Fruit fly (Drosophila melanogaster): ENCODE results near the gene CG15731.
A peak's percentile ranks its signal among the peaks of the same experiment; 100 is the strongest.

The CG15731 gene

DNA sequence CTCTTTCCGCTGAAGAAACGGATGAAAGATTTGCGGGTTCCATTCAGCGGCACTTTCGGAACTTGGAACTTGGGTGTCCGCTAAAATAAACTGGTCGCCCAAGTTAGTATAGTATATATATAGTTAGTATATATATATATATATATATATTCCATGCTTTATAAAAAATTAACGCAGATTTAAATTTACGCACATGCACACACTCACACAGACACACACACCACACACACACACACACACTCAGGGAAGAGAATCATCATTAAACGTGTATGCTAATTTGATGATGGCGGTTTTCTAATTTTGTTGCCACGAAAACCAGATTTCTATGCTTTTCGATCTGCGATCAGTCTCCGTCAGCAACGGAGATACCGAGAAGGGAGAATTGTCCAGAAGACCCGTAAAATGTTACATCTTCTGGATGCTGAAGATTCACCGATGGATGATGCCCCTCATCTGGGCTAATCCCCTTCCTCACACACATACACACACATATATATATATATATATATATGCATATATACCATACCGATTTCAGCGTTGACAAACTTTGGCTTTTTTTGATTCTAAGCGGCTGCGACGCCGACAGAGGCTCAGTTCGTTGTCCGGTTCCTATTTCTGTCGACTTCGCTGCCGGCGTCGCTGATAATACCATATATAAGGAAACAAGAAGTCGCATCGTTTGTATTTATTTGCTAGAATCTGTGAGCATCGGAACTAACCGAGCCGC lies 28.9 kb upstream of the CG15731 start, which contains the start of gene Cpr11A:
Gene Cpr11A, plus strand, starts transcription at position 677 of the 727 bp plus-strand sequence.
- TF ChIP-seq CG33017 (tag; optimal IDR thresholded peaks at IDR 0.05) (no peak), CG1620 (GFP tag; optimal IDR thresholded peaks at IDR 0.05) (no peak), ovo (GFP tag; optimal IDR thresholded peaks at IDR 0.05) (no peak), tj (GFP tag; optimal IDR thresholded peaks at IDR 0.05) (no peak), kay (GFP tag; ENCODE audit: borderline replicate concordance) (no peak), Mnt (GFP tag; optimal IDR thresholded peaks at IDR 0.05) (no peak), pad (GFP tag; optimal IDR thresholded peaks at IDR 0.05) (no peak), CG7045 (GFP tag; optimal IDR thresholded peaks at IDR 0.05) (no peak), Hr96 (GFP tag; optimal IDR thresholded peaks at IDR 0.05) (no peak), CG5204 (GFP tag; optimal IDR thresholded peaks at IDR 0.05) (no peak)

DNA sequence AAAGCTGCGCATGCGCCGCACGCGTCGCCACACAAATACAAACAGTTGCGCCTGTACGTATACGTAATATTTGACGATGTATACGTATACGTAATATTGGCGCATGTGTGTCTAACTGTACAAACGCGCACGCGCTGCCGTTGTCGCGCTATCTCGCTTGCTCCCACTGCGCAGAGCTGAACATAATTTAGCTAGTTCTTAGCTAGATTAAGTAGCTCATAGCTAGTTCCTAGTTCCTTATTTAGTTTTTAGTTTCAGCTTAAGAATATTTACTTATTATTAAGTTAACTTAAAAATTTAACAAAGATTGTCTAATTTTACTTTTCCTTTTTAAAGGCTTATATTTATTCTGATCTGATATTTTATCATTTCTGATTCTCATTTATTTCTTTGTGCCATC lies 22.7 kb upstream of the CG15731 start:
- TF ChIP-seq CG14711 (tag; optimal IDR thresholded peaks at IDR 0.05) = no peak
- no peak for TF ChIP-seq toe (GFP tag; optimal IDR thresholded peaks at IDR 0.05)
- TF ChIP-seq cnc (optimal IDR thresholded peaks at IDR 0.05) = no peak
- TF ChIP-seq CG7101 (tag; optimal IDR thresholded peaks at IDR 0.05) = no peak
- no peak for TF ChIP-seq CG12768 (GFP tag; optimal IDR thresholded peaks at IDR 0.05)

DNA sequence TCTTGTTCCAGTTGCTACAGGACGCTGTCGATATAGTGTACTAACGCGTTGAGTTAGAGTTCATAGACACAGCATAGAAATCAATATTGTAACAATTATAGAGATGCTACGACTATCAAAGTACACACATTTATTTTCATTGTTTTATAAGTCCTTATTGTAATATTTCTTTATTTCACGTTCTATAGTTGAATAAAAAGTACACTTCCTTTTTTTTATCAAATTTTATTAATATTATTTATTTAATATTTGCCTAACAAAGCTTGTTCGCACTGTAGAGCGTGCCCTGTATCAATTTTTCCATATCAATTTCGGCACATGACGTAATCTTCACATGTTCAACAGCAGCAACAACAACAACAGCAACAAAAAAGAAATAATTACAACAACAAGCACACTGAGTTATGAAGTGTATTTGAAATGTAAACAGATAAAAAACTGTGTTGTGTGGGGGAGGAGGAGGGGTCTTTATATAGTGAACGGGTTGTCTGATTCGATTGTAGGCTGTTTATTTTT lies 16.4 kb upstream of the CG15731 start:
- TF ChIP-seq pad (GFP tag; optimal IDR thresholded peaks at IDR 0.05) (no peak), kay (GFP tag; ENCODE audit: borderline replicate concordance) (no peak), CG7101 (tag; optimal IDR thresholded peaks at IDR 0.05) (peak; percentile 60), ovo (GFP tag; optimal IDR thresholded peaks at IDR 0.05) (peak; percentile 4), CG5204 (GFP tag; optimal IDR thresholded peaks at IDR 0.05) (no peak), CG1620 (GFP tag; optimal IDR thresholded peaks at IDR 0.05) (no peak), Clk (GFP tag; optimal IDR thresholded peaks at IDR 0.05) (no peak), cic (GFP tag; optimal IDR thresholded peaks at IDR 0.05) (peak; percentile 10), CG12768 (GFP tag; optimal IDR thresholded peaks at IDR 0.05) (no peak), tj (GFP tag; optimal IDR thresholded peaks at IDR 0.05) (peak; percentile 17), CG11617 (GFP tag; optimal IDR thresholded peaks at IDR 0.05) (peak; percentile 33), toe (GFP tag; optimal IDR thresholded peaks at IDR 0.05) (no peak), CG33017 (tag; optimal IDR thresholded peaks at IDR 0.05) (peak; percentile 16), CG7045 (GFP tag; optimal IDR thresholded peaks at IDR 0.05) (peak; percentile 12), CG14711 (tag; optimal IDR thresholded peaks at IDR 0.05) (peak; percentile 49), cnc (optimal IDR thresholded peaks at IDR 0.05) (no peak), Hr96 (GFP tag; optimal IDR thresholded peaks at IDR 0.05) (no peak), Crg-1 (GFP tag; optimal IDR thresholded peaks at IDR 0.05) (no peak), Mnt (GFP tag; optimal IDR thresholded peaks at IDR 0.05) (peak; percentile 34), bab1 (GFP tag; optimal IDR thresholded peaks at IDR 0.05) (no peak)

DNA sequence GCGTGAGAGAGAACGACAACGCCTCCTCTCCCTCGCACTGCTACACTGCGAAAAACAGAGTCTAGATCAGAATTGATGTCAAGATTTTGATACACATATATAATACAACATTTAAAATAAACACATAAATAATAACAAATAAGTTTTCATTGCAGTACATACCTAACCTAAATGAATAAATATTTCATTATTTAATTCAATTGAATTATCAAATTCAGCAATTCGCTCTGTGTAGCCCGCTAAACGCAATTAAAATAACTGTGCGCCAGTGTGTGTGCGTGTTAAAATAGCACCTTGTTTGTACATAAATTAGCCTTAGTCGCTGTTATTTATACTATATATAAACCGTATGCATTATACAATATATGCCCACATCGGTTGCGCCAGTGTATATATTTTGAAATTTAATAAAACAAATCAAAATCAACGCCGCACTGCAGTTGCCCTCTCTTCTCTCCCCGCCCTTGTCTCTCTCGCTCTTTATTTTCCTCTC lies 14.7 kb upstream of the CG15731 start:
- peak; percentile 95 for TF ChIP-seq CG14711 (tag; optimal IDR thresholded peaks at IDR 0.05)
- no peak for TF ChIP-seq cnc (optimal IDR thresholded peaks at IDR 0.05)
- peak; percentile 96 for TF ChIP-seq CG33017 (tag; optimal IDR thresholded peaks at IDR 0.05)
- TF ChIP-seq cic (GFP tag; optimal IDR thresholded peaks at IDR 0.05) = peak; percentile 78
- peak; percentile 87 for TF ChIP-seq tj (GFP tag; optimal IDR thresholded peaks at IDR 0.05)
- peak; percentile 90 for TF ChIP-seq CG1620 (GFP tag; optimal IDR thresholded peaks at IDR 0.05)
- TF ChIP-seq bab1 (GFP tag; optimal IDR thresholded peaks at IDR 0.05) = peak; percentile 98
- TF ChIP-seq CG12768 (GFP tag; optimal IDR thresholded peaks at IDR 0.05) = peak; percentile 92
- TF ChIP-seq toe (GFP tag; optimal IDR thresholded peaks at IDR 0.05) = peak; percentile 79
- TF ChIP-seq CG5204 (GFP tag; optimal IDR thresholded peaks at IDR 0.05) = peak; percentile 85
- TF ChIP-seq Mnt (GFP tag; optimal IDR thresholded peaks at IDR 0.05) = peak; percentile 86
- TF ChIP-seq kay (GFP tag; ENCODE audit: borderline replicate concordance) = peak; percentile 65
- TF ChIP-seq pad (GFP tag; optimal IDR thresholded peaks at IDR 0.05) = peak; percentile 88
- peak; percentile 82 for TF ChIP-seq Crg-1 (GFP tag; optimal IDR thresholded peaks at IDR 0.05)
- TF ChIP-seq CG11617 (GFP tag; optimal IDR thresholded peaks at IDR 0.05) = peak; percentile 97
- peak; percentile 87 for TF ChIP-seq Clk (GFP tag; optimal IDR thresholded peaks at IDR 0.05)
- peak; percentile 98 for TF ChIP-seq CG7101 (tag; optimal IDR thresholded peaks at IDR 0.05)
- peak; percentile 93 for TF ChIP-seq CG7045 (GFP tag; optimal IDR thresholded peaks at IDR 0.05)
- peak; percentile 85 for TF ChIP-seq ovo (GFP tag; optimal IDR thresholded peaks at IDR 0.05)
- TF ChIP-seq Hr96 (GFP tag; optimal IDR thresholded peaks at IDR 0.05) = peak; percentile 78

DNA sequence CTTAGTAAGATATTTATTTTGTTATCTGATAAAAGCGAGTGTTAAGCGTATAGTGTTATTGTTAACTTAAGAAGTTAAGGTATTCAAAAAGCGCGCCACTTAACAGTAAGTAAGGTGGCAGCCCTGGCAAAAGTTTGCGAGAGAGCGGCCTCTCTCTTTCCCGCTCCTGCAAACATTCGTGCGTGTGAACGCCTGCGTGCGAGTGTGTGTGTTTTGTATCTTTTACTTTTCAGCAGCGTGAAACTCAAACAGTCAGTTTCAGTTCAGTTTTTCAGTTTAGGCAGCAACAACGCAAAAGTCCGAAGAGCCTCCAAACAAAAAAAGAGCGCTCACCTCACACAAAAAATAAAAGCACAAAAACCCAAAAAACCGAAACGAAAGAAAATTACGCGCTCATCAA lies 13.8 kb upstream of the CG15731 start:
- TF ChIP-seq CG14711 (tag; optimal IDR thresholded peaks at IDR 0.05) (peak; percentile 65), kay (GFP tag; ENCODE audit: borderline replicate concordance) (no peak), tj (GFP tag; optimal IDR thresholded peaks at IDR 0.05) (no peak), CG12768 (GFP tag; optimal IDR thresholded peaks at IDR 0.05) (no peak), Mnt (GFP tag; optimal IDR thresholded peaks at IDR 0.05) (no peak)

DNA sequence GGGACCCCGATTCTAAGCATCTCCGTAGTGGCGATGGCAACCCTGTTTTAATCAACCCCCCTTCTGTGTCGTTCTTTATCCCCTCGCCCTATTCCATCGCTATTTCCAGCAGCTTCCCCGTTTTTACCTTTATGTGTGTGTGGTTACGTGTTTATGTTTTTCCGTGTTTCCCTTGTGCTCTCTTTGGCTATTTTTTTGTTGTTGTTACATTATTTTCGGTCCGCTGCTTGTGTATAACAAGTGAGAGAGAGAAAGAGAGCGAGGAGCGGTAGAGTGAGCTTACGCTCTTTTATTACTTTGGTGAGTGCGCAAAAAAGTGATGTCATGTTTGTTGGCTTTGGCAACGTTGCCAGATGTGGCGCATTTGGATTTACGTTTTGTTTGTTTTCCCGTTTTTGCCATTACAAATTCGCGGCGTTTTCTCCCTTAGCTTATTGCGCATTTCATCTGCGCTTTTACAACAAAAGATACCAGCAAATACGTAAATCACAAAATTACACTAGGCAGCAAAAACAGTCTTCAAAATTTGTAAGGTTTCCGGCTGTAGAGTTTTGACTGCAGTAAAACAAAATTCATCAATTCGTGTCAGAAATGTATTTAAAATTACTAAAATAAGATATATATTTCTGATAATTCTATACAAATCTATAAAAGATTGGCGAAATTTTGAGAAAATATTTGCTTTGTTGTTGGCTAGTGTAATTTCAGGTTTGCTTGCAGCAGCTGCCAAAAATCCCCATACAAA lies 12.8 kb upstream of the CG15731 start:
- TF ChIP-seq CG5204 (GFP tag; optimal IDR thresholded peaks at IDR 0.05) (no peak), CG33017 (tag; optimal IDR thresholded peaks at IDR 0.05) (no peak), CG7101 (tag; optimal IDR thresholded peaks at IDR 0.05) (peak; percentile 60), pad (GFP tag; optimal IDR thresholded peaks at IDR 0.05) (peak; percentile 91), CG1620 (GFP tag; optimal IDR thresholded peaks at IDR 0.05) (peak; percentile 6), Hr96 (GFP tag; optimal IDR thresholded peaks at IDR 0.05) (no peak), bab1 (GFP tag; optimal IDR thresholded peaks at IDR 0.05) (peak; percentile 29), CG14711 (tag; optimal IDR thresholded peaks at IDR 0.05) (peak; percentile 90), toe (GFP tag; optimal IDR thresholded peaks at IDR 0.05) (peak; percentile 13), tj (GFP tag; optimal IDR thresholded peaks at IDR 0.05) (no peak), cnc (optimal IDR thresholded peaks at IDR 0.05) (no peak), kay (GFP tag; ENCODE audit: borderline replicate concordance) (no peak), CG12768 (GFP tag; optimal IDR thresholded peaks at IDR 0.05) (peak; percentile 19), CG7045 (GFP tag; optimal IDR thresholded peaks at IDR 0.05) (peak; percentile 39), ovo (GFP tag; optimal IDR thresholded peaks at IDR 0.05) (peak; percentile 72), Crg-1 (GFP tag; optimal IDR thresholded peaks at IDR 0.05) (no peak), Clk (GFP tag; optimal IDR thresholded peaks at IDR 0.05) (no peak), cic (GFP tag; optimal IDR thresholded peaks at IDR 0.05) (peak; percentile 4), CG11617 (GFP tag; optimal IDR thresholded peaks at IDR 0.05) (peak; percentile 53), Mnt (GFP tag; optimal IDR thresholded peaks at IDR 0.05) (no peak)

All from whole organism, adult.